Fruit fly (Drosophila melanogaster) whole organism, embryonic: Measurements from ENCODE around the gene CG6700.

ENCODE experiments used
- CG13296 ChIP-seq: fragments of 200-800 bp; sonication (Bioruptor generic); optimal IDR thresholded peaks from 3 replicates; lab custom pipeline; 2018; ENCODE audit warnings: missing biosample characterization, mild to moderate bottlenecking, missing genetic modification characterization
- CTCF ChIP-seq: fragments of 200-800 bp; sonication (Bioruptor generic); optimal IDR thresholded peaks from 2 replicates; lab custom pipeline; 2017; ENCODE audit warnings: missing biosample characterization, mild to moderate bottlenecking, missing genetic modification characterization, moderate library complexity
- shn ChIP-seq: fragments of 200-800 bp; sonication (Bioruptor generic); optimal IDR thresholded peaks from 3 replicates; lab custom pipeline; 2016; ENCODE audit warnings: missing biosample characterization, missing genetic modification characterization

- TF ChIP-seq shn (GFP tag; lab: Kevin White, UChicago) (no peak), CTCF (GFP tag; lab: Kevin White, UChicago) (no peak), CG13296 (no peak)
These were observed 52.5 kb downstream of the CG6700 start, which contains the start of gene CG31870 for dm6 chr2L:10789922-10790321.
